Worm (Caenorhabditis elegans) whole organism, mixed stage, embryonic: ENCODE data around the gene irk-1.

Source experiments
- elt-3 ChIP-seq: fragments of 150-350 bp; optimal IDR thresholded peaks from 2 replicates; lab custom pipeline; 2014; ENCODE audit warnings: missing biosample characterization, missing genetic modification characterization
- ham-2 ChIP-seq: fragments of 200-800 bp; sonication (Bioruptor generic); optimal IDR thresholded peaks from 2 replicates; lab custom pipeline; 2018; ENCODE audit warnings: mild to moderate bottlenecking, missing genetic modification characterization, missing compliant biosample characterization
- hlh-1 ChIP-seq: fragments of 150-350 bp; optimal IDR thresholded peaks from 2 replicates; lab custom pipeline; 2014; ENCODE audit warnings: missing biosample characterization, missing genetic modification reagents, missing genetic modification characterization
- lin-13 ChIP-seq: fragments of 150-350 bp; optimal IDR thresholded peaks from 2 replicates; lab custom pipeline; 2014; ENCODE audit warnings: missing biosample characterization, missing genetic modification characterization
- lsy-2 ChIP-seq: fragments of 150-350 bp; optimal IDR thresholded peaks from 2 replicates; lab custom pipeline; 2014; ENCODE audit warnings: missing biosample characterization, missing genetic modification characterization
- nhr-76 ChIP-seq: sonication (generic microtip); optimal IDR thresholded peaks from 2 replicates; lab custom pipeline; 2017; ENCODE audit warnings: missing biosample characterization, missing genetic modification characterization
- pha-4 ChIP-seq: fragments of 150-350 bp; optimal IDR thresholded peaks from 2 replicates; lab custom pipeline; 2018; ENCODE audit warnings: missing biosample characterization, missing genetic modification reagents, missing genetic modification characterization
- snpc-4 ChIP-seq: fragments of 150-350 bp; optimal IDR thresholded peaks from 2 replicates; lab custom pipeline; 2014; ENCODE audit warnings: missing biosample characterization, missing genetic modification characterization
- sptf-1 ChIP-seq: sonication (generic microtip); optimal IDR thresholded peaks from 2 replicates; lab custom pipeline; 2017; ENCODE audit warnings: mild to moderate bottlenecking, missing genetic modification characterization, moderate library complexity, missing compliant biosample characterization
- unc-62 ChIP-seq: fragments of 150-350 bp; optimal IDR thresholded peaks from 2 replicates; lab custom pipeline; 2014; ENCODE audit warnings: missing biosample characterization, missing genetic modification reagents, missing genetic modification characterization
- zip-8 ChIP-seq: fragments of 150-350 bp; optimal IDR thresholded peaks from 2 replicates; lab custom pipeline; 2014; ENCODE audit warnings: missing biosample characterization, missing genetic modification characterization

- TF ChIP-seq elt-3 (tag; lab: Kevin White, UChicago) (peak; percentile 89), nhr-76 (tag; lab: Kevin White, UChicago) (no peak), ham-2 (GFP tag; lab: Kevin White, UChicago) (peak; percentile 58), unc-62 (GFP tag; lab: Kevin White, UChicago) (peak; percentile 82), pha-4 (tag; lab: Kevin White, UChicago) (peak; percentile 42), hlh-1 (peak; percentile 45), zip-8 (tag; lab: Kevin White, UChicago) (no peak), sptf-1 (tag; lab: Kevin White, UChicago) (no peak), snpc-4 (tag; lab: Kevin White, UChicago) (no peak), lsy-2 (tag; lab: Kevin White, UChicago) (peak; percentile 10), lin-13 (tag; lab: Kevin White, UChicago) (no peak)
These were observed 34.0 kb downstream of the irk-1 start for ce11 chrX:6743853-6744346.
